Fruit fly (Drosophila melanogaster) whole organism, wandering third instar larva: ENCODE data around the gene CG33490.
A peak's percentile ranks its signal among the peaks of the same experiment; 100 is the strongest.

Experiments
- Hr78 ChIP-seq: fragments of >200 bp; optimal IDR thresholded peaks from 2 replicates; lab custom pipeline; 2017; ENCODE audit warnings: missing biosample characterization, missing genetic modification characterization
- h ChIP-seq: fragments of 200-800 bp; sonication (Bioruptor generic); optimal IDR thresholded peaks from 3 replicates; lab custom pipeline; 2016; ENCODE audit warnings: missing biosample characterization, mild to moderate bottlenecking, missing genetic modification characterization
- pan ChIP-seq: fragments of >200 bp; optimal IDR thresholded peaks from 2 replicates; lab custom pipeline; 2017

- TF ChIP-seq Hr78 (GFP tag; lab: Kevin White, UChicago) (no peak), pan (lab: Kevin White, UChicago) (no peak), h (GFP tag; lab: Kevin White, UChicago) (peak; percentile 54)
Measured at dm6 chr3L:11528397-11528923, 46.0 kb downstream of the CG33490 start.
